Fruit fly (Drosophila melanogaster) whole organism, embryonic: ENCODE results near the gene Elba3.

ENCODE experiments used
- Adf1 ChIP-seq: fragments of 200-800 bp; sonication (Bioruptor generic); IDR thresholded peaks from 2 replicates; pipeline ENCODE4 v1.3.6; 2022; ENCODE audit warnings: missing biosample characterization, missing genetic modification characterization
- Aef1 ChIP-seq: fragments of 200-800 bp; sonication (Bioruptor generic); IDR thresholded peaks from 3 replicates; pipeline ENCODE4 v1.3.6; 2022; ENCODE audit warnings: missing biosample characterization, missing genetic modification characterization
- CG10366 ChIP-seq: fragments of 200-800 bp; sonication (Bioruptor generic); IDR thresholded peaks from 2 replicates; pipeline ENCODE4 v1.3.6; 2022; ENCODE audit warnings: missing biosample characterization, missing genetic modification characterization
- CG10654 ChIP-seq: fragments of 200-800 bp; sonication (Bioruptor generic); optimal IDR thresholded peaks from 2 replicates; lab custom pipeline; 2016; ENCODE audit warnings: missing biosample characterization, missing genetic modification characterization
- CG14667 ChIP-seq: fragments of 200-800 bp; sonication (Bioruptor generic); IDR thresholded peaks from 2 replicates; pipeline ENCODE4 v1.3.6; 2022; ENCODE audit warnings: missing biosample characterization, missing genetic modification characterization
- CG15269 ChIP-seq: fragments of 200-800 bp; sonication (Bioruptor generic); optimal IDR thresholded peaks from 2 replicates; lab custom pipeline; 2018; ENCODE audit warnings: missing biosample characterization, mild to moderate bottlenecking, missing genetic modification characterization, moderate library complexity
- CG16813 ChIP-seq: fragments of 200-800 bp; sonication (Bioruptor generic); IDR thresholded peaks from 3 replicates; pipeline ENCODE4 v1.3.6; 2022; ENCODE audit warnings: missing biosample characterization, missing genetic modification characterization; ENCODE audit not compliant: partially characterized antibody
- CG17359 ChIP-seq: fragments of 200-800 bp; sonication (Bioruptor generic); optimal IDR thresholded peaks from 3 replicates; lab custom pipeline; 2018; ENCODE audit warnings: missing biosample characterization, mild to moderate bottlenecking, missing genetic modification characterization, moderate library complexity
- CG17361 ChIP-seq: fragments of 200-800 bp; sonication (Bioruptor generic); IDR thresholded peaks from 3 replicates; pipeline ENCODE4 v1.3.6; 2022; ENCODE audit warnings: missing biosample characterization, missing genetic modification characterization
- CG17802 ChIP-seq: fragments of 200-800 bp; sonication (Bioruptor generic); optimal IDR thresholded peaks from 2 replicates; lab custom pipeline; 2018; ENCODE audit warnings: missing biosample characterization, mild to moderate bottlenecking, missing genetic modification characterization, moderate library complexity
- CG18476 ChIP-seq: fragments of 200-800 bp; sonication (Bioruptor generic); optimal IDR thresholded peaks from 2 replicates; lab custom pipeline; 2016; ENCODE audit warnings: missing biosample characterization, mild to moderate bottlenecking, missing genetic modification characterization
- CG2129 ChIP-seq: fragments of 200-800 bp; sonication (Bioruptor generic); IDR thresholded peaks from 2 replicates; pipeline ENCODE4 v1.3.6; 2022; ENCODE audit warnings: missing biosample characterization, missing genetic modification characterization; ENCODE audit not compliant: partially characterized antibody
- CG2712 ChIP-seq: fragments of 200-800 bp; optimal IDR thresholded peaks from 3 replicates; lab custom pipeline; 2019; ENCODE audit warnings: missing biosample characterization, mild to moderate bottlenecking, missing genetic modification characterization, moderate library complexity
- CG32532 ChIP-seq: fragments of 200-800 bp; sonication (Bioruptor generic); IDR thresholded peaks from 2 replicates; pipeline ENCODE4 v1.3.6; 2022; ENCODE audit warnings: missing biosample characterization, missing genetic modification characterization
- CG3281 ChIP-seq: fragments of 200-800 bp; sonication (Bioruptor generic); optimal IDR thresholded peaks from 3 replicates; lab custom pipeline; 2017; ENCODE audit warnings: missing biosample characterization, mild to moderate bottlenecking, missing genetic modification characterization
- CG4404 ChIP-seq: fragments of 200-800 bp; sonication (Bioruptor generic); IDR thresholded peaks from 2 replicates; pipeline ENCODE4 v1.3.6; 2022; ENCODE audit warnings: missing biosample characterization, missing genetic modification characterization
- CG4730 ChIP-seq: fragments of 200-800 bp; sonication (Bioruptor generic); IDR thresholded peaks from 2 replicates; pipeline ENCODE4 v1.3.6; 2022; ENCODE audit warnings: missing biosample characterization, missing genetic modification characterization
- CG5180 ChIP-seq: fragments of 200-800 bp; sonication (Bioruptor generic); optimal IDR thresholded peaks from 3 replicates; lab custom pipeline; 2017; ENCODE audit warnings: missing biosample characterization, missing genetic modification characterization, mild to moderate bottlenecking, moderate library complexity, missing genetic modification reagents
- CG9609 ChIP-seq: fragments of 200-800 bp; sonication (Bioruptor generic); optimal IDR thresholded peaks from 3 replicates; lab custom pipeline; 2016; ENCODE audit warnings: missing biosample characterization, missing genetic modification characterization
- Dip2 ChIP-seq: fragments of 200-800 bp; sonication (Bioruptor generic); IDR thresholded peaks from 2 replicates; pipeline ENCODE4 v1.3.6; 2022; ENCODE audit warnings: missing biosample characterization, missing genetic modification characterization
- Drgx ChIP-seq: fragments of 200-800 bp; sonication (Bioruptor generic); IDR thresholded peaks from 2 replicates; pipeline ENCODE4 v1.3.6; 2022; ENCODE audit warnings: missing biosample characterization, missing genetic modification characterization
- E2f1 ChIP-seq: fragments of 200-800 bp; sonication (Bioruptor generic); IDR thresholded peaks from 2 replicates; pipeline ENCODE4 v1.3.6; 2022; ENCODE audit warnings: missing biosample characterization, missing genetic modification characterization
- HLHmδ ChIP-seq: fragments of 200-800 bp; sonication (Bioruptor generic); optimal IDR thresholded peaks from 2 replicates; lab custom pipeline; 2018; ENCODE audit warnings: missing biosample characterization, mild to moderate bottlenecking, missing genetic modification characterization, moderate library complexity
- Hr51 ChIP-seq, 2 experiments: fragments of 200-800 bp; sonication (Bioruptor generic); optimal IDR thresholded peaks; 2 replicates in 1 of 2; 3 replicates in 1 of 2; lab custom pipeline; 2016 to 2018; ENCODE audit warnings: missing biosample characterization in 2 of 2, missing genetic modification characterization in 2 of 2, mild to moderate bottlenecking in 1 of 2, moderate library complexity in 1 of 2
- Med ChIP-seq: fragments of 200-800 bp; sonication (Bioruptor generic); peaks from one replicate; lab custom pipeline; 2016; ENCODE audit warnings: missing biosample characterization, missing genetic modification characterization, mild to moderate bottlenecking, inconsistent platforms, moderate library complexity
- Rx ChIP-seq: fragments of 200-800 bp; sonication (Bioruptor generic); IDR thresholded peaks from 2 replicates; pipeline ENCODE4 v1.3.6; 2022; ENCODE audit warnings: missing biosample characterization, missing genetic modification characterization
- Spps ChIP-seq: fragments of 200-800 bp; sonication (Bioruptor generic); optimal IDR thresholded peaks from 2 replicates; lab custom pipeline; 2018; ENCODE audit warnings: missing biosample characterization, mild to moderate bottlenecking, missing genetic modification characterization
- Sry-δ ChIP-seq: fragments of 200-800 bp; sonication (Bioruptor generic); optimal IDR thresholded peaks from 2 replicates; lab custom pipeline; 2016; ENCODE audit warnings: missing biosample characterization, missing genetic modification characterization
- Taf1 ChIP-seq: fragments of 200-800 bp; sonication (Bioruptor generic); IDR thresholded peaks from 2 replicates; pipeline ENCODE4 v1.3.6; 2022; ENCODE audit warnings: missing biosample characterization, missing genetic modification characterization
- ash1 ChIP-seq: fragments of 200-800 bp; sonication (Bioruptor generic); optimal IDR thresholded peaks from 2 replicates; lab custom pipeline; 2018; ENCODE audit warnings: missing biosample characterization, mild to moderate bottlenecking, missing genetic modification characterization
- bab2 ChIP-seq: fragments of 200-800 bp; sonication (Bioruptor generic); optimal IDR thresholded peaks from 2 replicates; lab custom pipeline; 2016; ENCODE audit warnings: missing biosample characterization, missing genetic modification characterization
- bbx ChIP-seq: fragments of 200-800 bp; sonication (Bioruptor generic); IDR thresholded peaks from 2 replicates; pipeline ENCODE4 v1.3.6; 2022; ENCODE audit warnings: missing biosample characterization, missing genetic modification characterization; ENCODE audit not compliant: partially characterized antibody
- bigmax ChIP-seq: fragments of 200-800 bp; sonication (Bioruptor generic); optimal IDR thresholded peaks from 2 replicates; lab custom pipeline; 2018; ENCODE audit warnings: missing biosample characterization, mild to moderate bottlenecking, missing genetic modification characterization
- bsh ChIP-seq, 2 experiments: fragments of 200-800 bp; sonication (Bioruptor generic); optimal IDR thresholded peaks; 2 replicates each; lab custom pipeline; 2017 to 2018; ENCODE audit warnings: mild to moderate bottlenecking in 2 of 2, missing biosample characterization in 2 of 2, missing genetic modification characterization in 2 of 2, moderate library complexity in 1 of 2
- dm ChIP-seq: fragments of 200-800 bp; sonication (Bioruptor generic); optimal IDR thresholded peaks from 3 replicates; lab custom pipeline; 2016; ENCODE audit warnings: missing biosample characterization, missing genetic modification characterization
- fd64A ChIP-seq: fragments of 200-800 bp; sonication (Bioruptor generic); optimal IDR thresholded peaks from 3 replicates; lab custom pipeline; 2018; ENCODE audit warnings: missing biosample characterization, mild to moderate bottlenecking, missing genetic modification characterization
- h ChIP-seq: fragments of >200 bp; optimal IDR thresholded peaks from 2 replicates; lab custom pipeline; 2017
- ken ChIP-seq: fragments of 200-800 bp; sonication (Bioruptor generic); IDR thresholded peaks from 3 replicates; pipeline ENCODE4 v1.3.6; 2022; ENCODE audit warnings: missing biosample characterization, missing genetic modification characterization
- mirr ChIP-seq: fragments of 200-800 bp; sonication (Bioruptor generic); optimal IDR thresholded peaks from 3 replicates; lab custom pipeline; 2018; ENCODE audit warnings: missing biosample characterization, mild to moderate bottlenecking, missing genetic modification characterization
- nmo ChIP-seq: fragments of 200-800 bp; sonication (Bioruptor generic); optimal IDR thresholded peaks from 2 replicates; lab custom pipeline; 2018; ENCODE audit warnings: missing biosample characterization, mild to moderate bottlenecking, missing genetic modification characterization, moderate library complexity
- peb ChIP-seq: fragments of 200-800 bp; sonication (Bioruptor generic); IDR thresholded peaks from 2 replicates; pipeline ENCODE4 v1.3.6; 2022; ENCODE audit warnings: missing biosample characterization, missing genetic modification characterization
- pita ChIP-seq: fragments of 200-800 bp; sonication (Bioruptor generic); optimal IDR thresholded peaks from 2 replicates; lab custom pipeline; 2017; ENCODE audit warnings: missing biosample characterization, mild to moderate bottlenecking, missing genetic modification characterization
- psq ChIP-seq: fragments of 200-800 bp; sonication (Bioruptor generic); optimal IDR thresholded peaks from 2 replicates; lab custom pipeline; 2017; ENCODE audit warnings: missing biosample characterization, missing genetic modification characterization
- sens ChIP-seq: fragments of 200-800 bp; sonication (Bioruptor generic); peaks from one replicate; lab custom pipeline; 2016; ENCODE audit warnings: missing biosample characterization, missing genetic modification characterization
- sisA ChIP-seq: fragments of 200-800 bp; sonication (Bioruptor generic); IDR thresholded peaks from 2 replicates; pipeline ENCODE4 v1.3.6; 2022; ENCODE audit warnings: missing biosample characterization, missing genetic modification characterization
- zf30C ChIP-seq: fragments of 200-800 bp; sonication (Bioruptor generic); optimal IDR thresholded peaks from 3 replicates; lab custom pipeline; 2018; ENCODE audit warnings: missing biosample characterization, mild to moderate bottlenecking, missing genetic modification characterization

Elba3 gene

DNA sequence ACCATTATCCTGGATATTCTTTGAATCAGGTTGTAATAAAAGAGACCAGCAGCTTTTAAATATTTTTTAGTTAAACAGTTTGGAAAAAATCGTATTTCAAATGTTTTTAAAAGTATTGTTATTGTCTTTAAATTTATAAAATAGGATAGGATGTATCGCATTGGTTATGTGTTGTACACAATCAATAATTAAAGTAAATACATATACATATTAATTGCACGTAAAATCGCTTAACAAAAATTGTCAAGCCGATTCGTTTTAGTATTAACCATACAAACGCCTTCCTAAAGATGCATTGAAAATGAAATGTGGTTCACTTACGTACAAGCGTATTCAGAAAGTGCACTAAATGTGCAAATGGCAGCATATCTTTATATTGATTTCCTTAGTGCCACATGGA lies 40.6 kb upstream of the Elba3 start, which contains the start of gene CG43798:
Gene CG43798, plus strand, starts transcription at position 301 of the 400 bp plus-strand sequence.
- no peak for TF ChIP-seq CG2129 (GFP tag; lab: Robert Waterston, UW)
- no peak for TF ChIP-seq CG4404 (GFP tag; lab: Robert Waterston, UW)
- no peak for TF ChIP-seq bigmax (GFP tag; lab: Kevin White, UChicago)
- no peak for TF ChIP-seq sisA (GFP tag; lab: Robert Waterston, UW)
- no peak for TF ChIP-seq Aef1 (GFP tag; lab: Robert Waterston, UW)
- TF ChIP-seq Taf1 (GFP tag; lab: Robert Waterston, UW): no peak
- TF ChIP-seq fd64A (GFP tag; lab: Kevin White, UChicago): no peak
- TF ChIP-seq, all 482 proteins: peak for 0

DNA sequence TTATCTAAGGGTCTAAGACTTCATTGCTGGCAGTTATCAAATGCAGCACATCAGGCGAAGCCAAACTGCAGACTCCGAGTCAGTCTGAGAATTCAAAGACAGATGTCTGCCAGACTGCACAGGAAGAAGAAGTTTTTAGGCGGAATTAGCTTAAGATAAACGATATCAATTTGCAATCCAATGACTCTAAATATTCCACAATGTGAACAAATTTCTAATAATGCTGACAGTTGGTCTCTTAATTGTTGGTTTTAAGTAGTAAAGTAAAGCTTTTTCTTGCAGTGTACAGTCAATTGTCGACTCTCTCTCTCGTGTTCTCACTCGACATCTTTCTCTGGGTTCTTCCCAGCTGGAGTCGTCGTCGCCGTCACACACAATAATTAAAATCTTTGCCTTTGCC lies 38.5 kb upstream of the Elba3 start:
- no peak for TF ChIP-seq Dip2 (GFP tag; lab: Robert Waterston, UW)
- TF ChIP-seq CG3281: no peak
- peak in 1 of 2 experiments; percentile 56 for TF ChIP-seq bsh (GFP tag; optimal IDR thresholded peaks at IDR 0.05; lab: Kevin White, UChicago)
- no peak for TF ChIP-seq Rx (GFP tag; lab: Robert Waterston, UW)
- TF ChIP-seq zf30C (GFP tag; lab: Kevin White, UChicago): no peak
- no peak for TF ChIP-seq CG10654 (GFP tag; lab: Kevin White, UChicago)
- peak; percentile 88 for TF ChIP-seq sens (GFP tag; lab: Kevin White, UChicago)
- peak; percentile 59 for TF ChIP-seq Drgx (GFP tag; lab: Robert Waterston, UW)
- TF ChIP-seq, all 482 proteins: peak for 3

DNA sequence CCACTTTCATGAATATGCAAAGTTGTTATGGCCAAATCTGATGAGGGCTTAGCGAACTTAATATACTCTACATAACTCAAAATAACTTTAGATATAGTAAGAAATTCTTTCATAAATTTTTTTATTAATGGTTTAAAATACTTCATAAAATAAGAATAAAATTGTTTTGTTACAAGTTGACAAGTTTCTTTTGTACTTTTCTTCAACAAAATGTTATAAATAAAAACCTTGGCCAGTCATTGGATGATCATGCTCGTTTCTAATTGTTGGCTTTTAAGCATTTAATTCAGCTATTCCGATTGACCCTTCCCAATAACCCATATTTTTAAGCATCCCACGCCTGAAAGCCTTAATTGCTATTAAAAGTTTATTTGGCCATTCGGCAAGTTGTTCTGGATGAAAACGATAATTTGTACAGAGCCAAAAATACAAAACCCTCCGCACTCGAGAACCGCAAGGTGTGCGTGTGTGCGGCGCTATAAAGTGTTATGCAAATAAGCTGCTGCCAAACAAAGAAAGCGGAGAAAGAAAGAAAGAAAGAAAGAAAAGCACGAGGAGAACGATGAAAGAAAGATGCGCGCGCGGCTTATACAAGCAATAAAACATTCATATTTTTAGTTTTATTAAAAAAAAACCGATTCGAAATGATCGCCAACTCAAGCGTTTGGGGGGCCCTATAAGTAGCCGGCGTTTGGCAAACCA lies 36.4 kb upstream of the Elba3 start, which contains the start of gene CG3355:
Gene CG3355, plus strand, starts transcription at position 652 of the 702 bp plus-strand sequence.
- TF ChIP-seq Hr51 (GFP tag; optimal IDR thresholded peaks at IDR 0.05; lab: Kevin White, UChicago): no peak
- TF ChIP-seq HLHmδ (GFP tag; lab: Kevin White, UChicago): no peak
- no peak for TF ChIP-seq ken (GFP tag; lab: Robert Waterston, UW)
- no peak for TF ChIP-seq Sry-δ (GFP tag; lab: Kevin White, UChicago)
- no peak for TF ChIP-seq psq (GFP tag; lab: Kevin White, UChicago)
- TF ChIP-seq mirr (GFP tag; lab: Kevin White, UChicago): no peak
- TF ChIP-seq CG15269 (tag; lab: Kevin White, UChicago): no peak
- TF ChIP-seq CG4730 (GFP tag; lab: Robert Waterston, UW): no peak
- no peak for TF ChIP-seq Adf1
- TF ChIP-seq CG2712 (tag; lab: Kevin White, UChicago): no peak
- TF ChIP-seq CG18476: no peak

DNA sequence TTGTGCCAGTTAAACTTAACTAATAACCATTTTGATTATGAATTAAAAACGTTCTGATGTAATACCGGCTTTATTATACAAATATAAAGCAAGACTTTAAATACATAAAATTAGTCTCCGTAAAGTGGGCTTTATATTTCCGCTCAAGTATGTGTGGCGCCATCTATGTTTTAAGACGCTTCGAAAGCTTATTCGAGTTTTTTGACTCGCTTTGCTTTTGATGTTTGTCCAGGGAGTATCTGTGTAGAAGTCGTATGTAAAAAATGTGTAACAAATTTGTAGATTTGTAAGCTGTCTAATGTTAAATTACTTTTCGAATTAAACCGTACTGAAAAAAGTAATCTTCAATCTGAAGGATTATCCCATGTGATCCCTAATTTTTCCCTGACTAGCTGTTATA lies 26.4 kb upstream of the Elba3 start:
- TF ChIP-seq CG5180 (GFP tag; lab: Kevin White, UChicago): no peak
- TF ChIP-seq Spps: no peak
- no peak for TF ChIP-seq bbx (GFP tag; lab: Robert Waterston, UW)
- TF ChIP-seq Dip2 (GFP tag; lab: Robert Waterston, UW): peak; percentile 92
- TF ChIP-seq CG32532 (GFP tag; lab: Robert Waterston, UW): no peak; the same call in 1 of the 2 replicates
- TF ChIP-seq peb (GFP tag; lab: Robert Waterston, UW): no peak
- TF ChIP-seq Med (GFP tag; lab: Kevin White, UChicago): peak; percentile 87
- TF ChIP-seq CG9609: no peak
- no peak for TF ChIP-seq CG10366 (GFP tag; lab: Robert Waterston, UW)
- no peak for TF ChIP-seq CG16813 (GFP tag; lab: Robert Waterston, UW)
- no peak for TF ChIP-seq CG17802 (tag; lab: Kevin White, UChicago)
- no peak for TF ChIP-seq E2f1 (GFP tag; lab: Robert Waterston, UW)
- TF ChIP-seq nmo (GFP tag; lab: Kevin White, UChicago): peak; percentile 1
- no peak for TF ChIP-seq CG14667 (GFP tag; lab: Robert Waterston, UW)
- TF ChIP-seq ash1 (GFP tag; lab: Kevin White, UChicago): no peak
- TF ChIP-seq CG17359 (tag; lab: Kevin White, UChicago): no peak
- TF ChIP-seq bab2 (GFP tag; lab: Kevin White, UChicago): no peak
- no peak for TF ChIP-seq h (lab: Kevin White, UChicago)
- TF ChIP-seq sens (GFP tag; lab: Kevin White, UChicago): peak; percentile 65
- TF ChIP-seq CG17361 (GFP tag; lab: Robert Waterston, UW): no peak
- no peak for TF ChIP-seq dm (GFP tag; lab: Kevin White, UChicago)
- peak; percentile 2 for TF ChIP-seq pita (GFP tag; lab: Kevin White, UChicago)
